Fruit fly (Drosophila melanogaster) whole organism, wandering third instar larva: ENCODE results near the gene CG3526.
A peak's percentile ranks its signal among the peaks of the same experiment; 100 is the strongest.

Experiments
- Abd-B ChIP-seq: fragments of >200 bp; optimal IDR thresholded peaks from 2 replicates; lab custom pipeline; 2017; ENCODE audit warnings: missing biosample characterization, missing genetic modification characterization
- CG32264 ChIP-seq: fragments of 200-800 bp; sonication (Bioruptor generic); optimal IDR thresholded peaks from 2 replicates; lab custom pipeline; 2016; ENCODE audit warnings: missing biosample characterization, missing genetic modification characterization
- CG9705 ChIP-seq: fragments of 200-800 bp; sonication (Bioruptor generic); optimal IDR thresholded peaks from 2 replicates; lab custom pipeline; 2018; ENCODE audit warnings: missing biosample characterization, mild to moderate bottlenecking, missing genetic modification characterization
- Dfd ChIP-seq: fragments of >200 bp; optimal IDR thresholded peaks from 2 replicates; lab custom pipeline; 2017; ENCODE audit warnings: missing biosample characterization, missing genetic modification characterization
- HLH106 ChIP-seq: fragments of 200-800 bp; optimal IDR thresholded peaks from 3 replicates; lab custom pipeline; 2019; ENCODE audit warnings: missing biosample characterization, mild to moderate bottlenecking, missing genetic modification characterization, moderate library complexity
- Hnf4 ChIP-seq: fragments of 200-800 bp; sonication (Bioruptor generic); optimal IDR thresholded peaks from 2 replicates; lab custom pipeline; 2016; ENCODE audit warnings: missing biosample characterization, mild to moderate bottlenecking, missing genetic modification characterization
- Hr83 ChIP-seq: fragments of 200-300 bp; sonication (Bioruptor generic); optimal IDR thresholded peaks from 2 replicates; lab custom pipeline; 2016; ENCODE audit warnings: missing biosample characterization, mild to moderate bottlenecking, missing genetic modification characterization, moderate library complexity; ENCODE audit not compliant: poor library complexity, severe bottlenecking
- Jra ChIP-seq: sonication (Bioruptor generic); optimal IDR thresholded peaks from 2 replicates; lab custom pipeline; 2016; ENCODE audit warnings: missing biosample characterization, missing genetic modification characterization
- N ChIP-seq: fragments of >200 bp; optimal IDR thresholded peaks from 2 replicates; lab custom pipeline; 2018; ENCODE audit warnings: missing biosample characterization, missing external identifiers, missing genetic modification characterization
- OdsH ChIP-seq: fragments of 200-800 bp; sonication (Bioruptor generic); optimal IDR thresholded peaks from 2 replicates; lab custom pipeline; 2016; ENCODE audit warnings: missing biosample characterization, mild to moderate bottlenecking, missing genetic modification characterization
- Rel ChIP-seq, 2 experiments: fragments of 200-800 bp; sonication (Bioruptor generic) in 1 of 2; optimal IDR thresholded peaks; 2 replicates in 1 of 2; 3 replicates in 1 of 2; lab custom pipeline; 2016 to 2019; ENCODE audit warnings: mild to moderate bottlenecking in 2 of 2, missing biosample characterization in 2 of 2, missing genetic modification characterization in 2 of 2, moderate library complexity in 1 of 2
- Sp1 ChIP-seq: fragments of 200-800 bp; sonication (Bioruptor generic); optimal IDR thresholded peaks from 3 replicates; lab custom pipeline; 2019; ENCODE audit warnings: missing biosample characterization, mild to moderate bottlenecking, missing genetic modification characterization, moderate library complexity
- Vsx2 ChIP-seq: fragments of 200-300, 225-300 bp; sonication (Bioruptor generic); optimal IDR thresholded peaks from 2 replicates; lab custom pipeline; 2018; ENCODE audit warnings: missing biosample characterization, missing genetic modification characterization; ENCODE audit not compliant: partially characterized antibody
- br ChIP-seq: fragments of 200-800 bp; sonication (Bioruptor generic); optimal IDR thresholded peaks from 2 replicates; lab custom pipeline; 2016; ENCODE audit warnings: missing biosample characterization, missing genetic modification characterization
- brk ChIP-seq: fragments of 200-800 bp; sonication (Bioruptor generic); optimal IDR thresholded peaks from 2 replicates; lab custom pipeline; 2016; ENCODE audit warnings: missing biosample characterization, mild to moderate bottlenecking, missing genetic modification characterization
- dl ChIP-seq, 2 experiments: fragments of 175-275, 200-275 bp in 1 of 2; fragments of 200-275 bp in 1 of 2; sonication (Bioruptor generic); optimal IDR thresholded peaks; lab custom pipeline; 2018; ENCODE audit warnings: mild to moderate bottlenecking in 2 of 2, missing biosample characterization in 2 of 2, missing genetic modification characterization in 2 of 2, moderate library complexity in 2 of 2; ENCODE audit not compliant: partially characterized antibody in 2 of 2, insufficient read depth in 1 of 2
- dmrt93B ChIP-seq: fragments of 200-800 bp; sonication (Bioruptor generic); optimal IDR thresholded peaks from 2 replicates; lab custom pipeline; 2018; ENCODE audit warnings: missing biosample characterization, mild to moderate bottlenecking, missing genetic modification characterization
- dsf ChIP-seq: sonication (Bioruptor generic); optimal IDR thresholded peaks from 2 replicates; lab custom pipeline; 2016; ENCODE audit warnings: missing biosample characterization, missing genetic modification characterization, borderline replicate concordance
- ey ChIP-seq: fragments of 200-800 bp; sonication (Bioruptor generic); optimal IDR thresholded peaks from 2 replicates; lab custom pipeline; 2016; ENCODE audit warnings: missing biosample characterization, missing genetic modification characterization
- fru ChIP-seq: fragments of 200-800 bp; sonication (Bioruptor generic); optimal IDR thresholded peaks from 3 replicates; lab custom pipeline; 2016; ENCODE audit warnings: missing biosample characterization, mild to moderate bottlenecking, missing genetic modification characterization
- h ChIP-seq: fragments of 200-800 bp; sonication (Bioruptor generic); optimal IDR thresholded peaks from 3 replicates; lab custom pipeline; 2016; ENCODE audit warnings: missing biosample characterization, mild to moderate bottlenecking, missing genetic modification characterization
- jim ChIP-seq: fragments of 175-275, 200-325 bp; sonication (Bioruptor generic); optimal IDR thresholded peaks from 2 replicates; lab custom pipeline; 2016; ENCODE audit warnings: missing biosample characterization, mild to moderate bottlenecking, missing genetic modification characterization
- lola ChIP-seq: fragments of >200 bp; optimal IDR thresholded peaks from 2 replicates; lab custom pipeline; 2017; ENCODE audit warnings: missing biosample characterization, missing genetic modification characterization
- pan ChIP-seq: fragments of >200 bp; optimal IDR thresholded peaks from 2 replicates; lab custom pipeline; 2017
- psq ChIP-seq: fragments of 200-800 bp; sonication (Bioruptor generic); optimal IDR thresholded peaks from 3 replicates; lab custom pipeline; 2017; ENCODE audit warnings: missing biosample characterization, mild to moderate bottlenecking, missing genetic modification characterization, moderate library complexity
- rgr ChIP-seq: fragments of 200-800 bp; sonication (Bioruptor generic); optimal IDR thresholded peaks from 3 replicates; lab custom pipeline; 2016; ENCODE audit warnings: missing biosample characterization, mild to moderate bottlenecking, missing genetic modification characterization
- sage ChIP-seq: fragments of 200-800 bp; sonication (Bioruptor generic); optimal IDR thresholded peaks from 2 replicates; lab custom pipeline; 2016; ENCODE audit warnings: missing biosample characterization, mild to moderate bottlenecking, missing genetic modification characterization
- sv ChIP-seq: fragments of 200-800 bp; sonication (Bioruptor generic); optimal IDR thresholded peaks from 3 replicates; lab custom pipeline; 2016; ENCODE audit warnings: missing biosample characterization, missing genetic modification characterization
- tai ChIP-seq: sonication (Bioruptor generic); optimal IDR thresholded peaks from 2 replicates; lab custom pipeline; 2016; ENCODE audit warnings: missing biosample characterization, missing genetic modification characterization
- usp ChIP-seq: fragments of >200 bp; optimal IDR thresholded peaks from 2 replicates; lab custom pipeline; 2017; ENCODE audit warnings: missing biosample characterization, missing genetic modification characterization
- woc ChIP-seq: sonication (Bioruptor generic); optimal IDR thresholded peaks from 2 replicates; lab custom pipeline; 2016; ENCODE audit warnings: missing biosample characterization, mild to moderate bottlenecking, missing genetic modification characterization

The CG3526 gene

dm6 chrX:2912581-2912980 is 22.0 kb downstream of the CG3526 start:
- peak; percentile 50 for TF ChIP-seq Dfd (GFP tag; lab: Kevin White, UChicago)
- no peak for TF ChIP-seq Rel (GFP tag; optimal IDR thresholded peaks at IDR 0.05; lab: Kevin White, UChicago)
- no peak for TF ChIP-seq Rel (tag; optimal IDR thresholded peaks at IDR 0.05; lab: Kevin White, UChicago)

dm6 chrX:2914091-2914490 is 23.5 kb downstream of the CG3526 start:
- TF ChIP-seq Jra (no peak), jim (GFP tag; lab: Kevin White, UChicago) (no peak), sage (GFP tag; lab: Kevin White, UChicago) (no peak), Rel (GFP tag; optimal IDR thresholded peaks at IDR 0.05; lab: Kevin White, UChicago) (no peak), Rel (tag; optimal IDR thresholded peaks at IDR 0.05; lab: Kevin White, UChicago) (no peak), Hnf4 (GFP tag; lab: Kevin White, UChicago) (no peak), rgr (GFP tag; lab: Kevin White, UChicago) (no peak), Hr83 (no peak), Dfd (GFP tag; lab: Kevin White, UChicago) (no peak), ey (GFP tag; lab: Kevin White, UChicago) (no peak), usp (no peak), Vsx2 (no peak), psq (GFP tag; lab: Kevin White, UChicago) (no peak), N (no peak), dmrt93B (GFP tag; lab: Kevin White, UChicago) (no peak), dsf (no peak), sv (GFP tag; lab: Kevin White, UChicago) (no peak)

dm6 chrX:2915108-2915507 is 24.5 kb downstream of the CG3526 start:
- TF ChIP-seq dmrt93B (GFP tag; lab: Kevin White, UChicago) (no peak), rgr (GFP tag; lab: Kevin White, UChicago) (no peak), HLH106 (tag; lab: Kevin White, UChicago) (no peak), pan (no peak), Jra (no peak), sage (GFP tag; lab: Kevin White, UChicago) (no peak), ey (GFP tag; lab: Kevin White, UChicago) (no peak)

dm6 chrX:2918551-2918950 is 28.0 kb downstream of the CG3526 start:
- TF ChIP-seq jim (GFP tag; lab: Kevin White, UChicago) (peak; percentile 77), CG32264 (GFP tag; lab: Kevin White, UChicago) (no peak), Rel (GFP tag; optimal IDR thresholded peaks at IDR 0.05; lab: Kevin White, UChicago) (no peak), Rel (tag; optimal IDR thresholded peaks at IDR 0.05; lab: Kevin White, UChicago) (peak; percentile 38)

- TF ChIP-seq pan, result no peak
- TF ChIP-seq Rel (GFP tag; optimal IDR thresholded peaks at IDR 0.05; lab: Kevin White, UChicago), result no peak
- no peak for TF ChIP-seq Rel (tag; optimal IDR thresholded peaks at IDR 0.05; lab: Kevin White, UChicago)
- TF ChIP-seq CG9705 (GFP tag; lab: Kevin White, UChicago), result no peak
- TF ChIP-seq Vsx2, result no peak
- no peak for TF ChIP-seq sage (GFP tag; lab: Kevin White, UChicago)
- no peak for TF ChIP-seq fru (GFP tag; lab: Kevin White, UChicago)
- TF ChIP-seq Jra, result no peak
- peak; percentile 6 for TF ChIP-seq sv (GFP tag; lab: Kevin White, UChicago)
- TF ChIP-seq lola (GFP tag; lab: Kevin White, UChicago), result no peak
- no peak for TF ChIP-seq Dfd (GFP tag; lab: Kevin White, UChicago)
- TF ChIP-seq CG32264 (GFP tag; lab: Kevin White, UChicago), result no peak
- peak; percentile 63 for TF ChIP-seq HLH106 (tag; lab: Kevin White, UChicago)
- peak; percentile 24 for TF ChIP-seq psq (GFP tag; lab: Kevin White, UChicago)
- peak; percentile 57 for TF ChIP-seq ey (GFP tag; lab: Kevin White, UChicago)
- peak; percentile 9 for TF ChIP-seq tai
- TF ChIP-seq woc, result peak; percentile 19
- peak; percentile 49 for TF ChIP-seq Sp1 (GFP tag; lab: Kevin White, UChicago)
- TF ChIP-seq h (GFP tag; lab: Kevin White, UChicago), result peak; percentile 65
- peak; percentile 54 for TF ChIP-seq OdsH (GFP tag; lab: Kevin White, UChicago)
- TF ChIP-seq dsf, result no peak
- no peak for TF ChIP-seq brk (GFP tag; lab: Kevin White, UChicago)
- TF ChIP-seq N, result no peak
- peak; percentile 60 for TF ChIP-seq br (GFP tag; lab: Kevin White, UChicago)
- no peak for TF ChIP-seq Hr83
- no peak for TF ChIP-seq dl (GFP tag; optimal IDR thresholded peaks at IDR 0.05; lab: Kevin White, UChicago; ENCODE audit: insufficient read depth in 1 of 2, partially characterized antibody in 2 of 2)
- no peak for TF ChIP-seq Abd-B (GFP tag; lab: Kevin White, UChicago)
- peak; percentile 63 for TF ChIP-seq Hnf4 (GFP tag; lab: Kevin White, UChicago)
- TF ChIP-seq rgr (GFP tag; lab: Kevin White, UChicago), result peak; percentile 63
- TF ChIP-seq usp, result no peak
Observed at dm6 chrX:2919742-2920141, 29.2 kb downstream of the CG3526 start, which contains the start of gene CG3588. Gene CG3588 (plus strand): TSS chrX:2919770.
